Fruit fly (Drosophila melanogaster): ENCODE results near the gene knrl.

- TF ChIP-seq Mio (GFP tag; optimal IDR thresholded peaks at IDR 0.05) (no peak), Rel (GFP tag; optimal IDR thresholded peaks at IDR 0.05) (no peak), Rel (tag; optimal IDR thresholded peaks at IDR 0.05) (no peak), Hnf4 (GFP tag; optimal IDR thresholded peaks at IDR 0.05) (peak; percentile 55), usp (GFP tag; optimal IDR thresholded peaks at IDR 0.05) (no peak), N (GFP tag; optimal IDR thresholded peaks at IDR 0.05) (no peak), sage (GFP tag; optimal IDR thresholded peaks at IDR 0.05) (peak; percentile 41), Myc (optimal IDR thresholded peaks at IDR 0.05) (no peak), ey (GFP tag; optimal IDR thresholded peaks at IDR 0.05) (peak; percentile 76), Hr78 (GFP tag; optimal IDR thresholded peaks at IDR 0.05) (no peak), CrebA (GFP tag; optimal IDR thresholded peaks at IDR 0.05; ENCODE audit: borderline replicate concordance) (no peak), Sp1 (GFP tag; optimal IDR thresholded peaks at IDR 0.05) (peak; percentile 65), Dfd (GFP tag; optimal IDR thresholded peaks at IDR 0.05) (no peak), OdsH (GFP tag; optimal IDR thresholded peaks at IDR 0.05) (peak; percentile 77), fru (GFP tag; optimal IDR thresholded peaks at IDR 0.05) (peak; percentile 78)
These were observed 71.1 kb downstream of the knrl start for dm6 chr3L:20549358-20549757.

All from whole organism, wandering third instar larva.